Worm (Caenorhabditis elegans) whole organism, young adult: ENCODE results near the gene ess-2.

ENCODE experiments used
- ZK185.1 ChIP-seq: sonication (generic microtip); optimal IDR thresholded peaks from 2 replicates; lab custom pipeline; 2016; ENCODE audit warnings: mild to moderate bottlenecking, missing genetic modification characterization, missing compliant biosample characterization; ENCODE audit not compliant: poor library complexity, severe bottlenecking
- ceh-58 ChIP-seq: fragments of 200-800 bp; sonication (Bioruptor generic); IDR thresholded peaks from 2 replicates; pipeline ENCODE4 v1.3.6; 2022; ENCODE audit warnings: missing genetic modification characterization, missing compliant biosample characterization
- ceh-79 ChIP-seq: sonication (generic microtip); optimal IDR thresholded peaks from 2 replicates; lab custom pipeline; 2017; ENCODE audit warnings: mild to moderate bottlenecking, missing genetic modification characterization, missing compliant biosample characterization
- unc-62 ChIP-seq: fragments of 150-350 bp; optimal IDR thresholded peaks from 2 replicates; lab custom pipeline; 2014; ENCODE audit warnings: missing biosample characterization, missing genetic modification reagents, missing genetic modification characterization

DNA sequence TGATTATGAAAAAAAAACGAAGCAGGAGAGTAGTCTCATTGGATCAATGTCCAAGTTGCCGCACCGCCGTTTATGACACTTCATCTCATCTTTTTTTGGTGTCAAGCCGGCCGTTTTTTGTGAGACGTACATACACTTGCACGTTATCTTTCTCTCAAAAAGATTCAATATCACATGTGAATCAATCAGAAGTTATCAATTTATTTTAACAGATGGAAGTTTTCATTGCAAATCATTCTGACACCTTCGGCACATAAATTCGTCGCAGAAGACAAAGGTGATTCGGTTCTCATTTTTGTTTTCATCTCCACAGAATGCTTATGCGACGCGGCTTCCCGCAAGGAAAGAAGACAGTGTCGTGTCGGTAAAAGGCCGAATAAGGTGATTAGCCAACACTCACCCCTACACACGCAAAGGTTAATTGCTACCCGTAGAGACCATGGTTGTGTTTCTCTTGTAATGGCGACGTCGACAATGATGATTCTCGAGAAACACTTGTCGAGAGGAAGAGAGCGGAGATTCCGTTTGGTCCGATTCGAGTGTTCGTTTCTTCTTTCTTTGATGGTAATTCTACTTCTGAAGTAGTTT, 14.1 kb upstream of the ess-2 start:
- TF ChIP-seq ZK185.1 (tag; lab: Kevin White, UChicago): no peak
- TF ChIP-seq ceh-79 (tag; lab: Kevin White, UChicago): no peak
- TF ChIP-seq unc-62 (GFP tag; lab: Kevin White, UChicago): no peak
- TF ChIP-seq ceh-58 (GFP tag; lab: Robert Waterston, UW): no peak
